Fruit fly (Drosophila melanogaster): ENCODE results near the gene Dip-B.

Gene Dip-B

DNA sequence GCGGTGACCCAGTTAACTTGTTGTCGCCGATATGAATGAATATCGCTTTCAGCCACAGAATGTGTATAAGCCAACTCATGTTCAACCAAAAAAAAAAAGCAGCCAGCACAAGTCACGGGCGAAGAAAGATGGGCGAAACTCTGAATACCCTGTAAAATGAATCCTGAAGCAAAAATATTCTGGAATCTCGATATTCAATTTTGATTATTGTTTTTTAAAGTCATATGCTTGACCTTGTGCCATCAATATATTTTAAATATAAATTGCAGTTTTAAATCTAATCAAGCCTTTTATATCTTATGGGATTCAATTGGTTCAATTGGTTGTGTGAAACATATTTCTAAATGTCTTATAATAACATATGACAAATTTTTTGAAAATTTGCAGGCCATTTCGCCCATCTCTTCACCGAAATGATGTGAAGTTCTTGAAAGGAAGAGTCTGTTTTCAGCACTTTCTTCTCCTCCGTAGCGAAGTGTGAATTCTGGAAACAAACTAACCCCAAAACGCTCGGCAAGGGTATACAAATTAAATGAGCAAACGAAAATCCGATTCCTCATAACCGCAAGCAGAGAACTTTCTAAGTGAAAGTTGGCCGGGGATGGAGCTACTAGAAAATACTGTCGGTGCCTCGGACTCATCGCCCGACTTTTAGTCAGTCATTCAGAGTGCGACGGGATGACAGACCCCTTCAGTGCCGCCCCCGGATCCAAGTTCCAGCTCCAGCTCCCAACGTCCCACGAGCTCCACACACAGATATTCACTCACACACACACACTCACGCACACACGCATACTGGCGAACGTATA, 33.7 kb downstream of the Dip-B start (continued):
- TF ChIP-seq chm (GFP tag; IDR thresholded peaks at IDR 0.05) (no peak), danr (GFP tag; IDR thresholded peaks at IDR 0.05) (no peak), CG7786 (GFP tag; optimal IDR thresholded peaks at IDR 0.05) (no peak), Spps (tag; optimal IDR thresholded peaks at IDR 0.05) (no peak), ash1 (GFP tag; optimal IDR thresholded peaks at IDR 0.05) (no peak), nmo (GFP tag; optimal IDR thresholded peaks at IDR 0.05) (peak; percentile 29), sens (GFP tag) (peak; percentile 64), CG6791 (GFP tag; IDR thresholded peaks at IDR 0.05; ENCODE audit: partially characterized antibody) (no peak), Ravus (GFP tag; IDR thresholded peaks at IDR 0.05) (no peak), CG7928 (GFP tag; optimal IDR thresholded peaks at IDR 0.05) (no peak), bab2 (GFP tag; optimal IDR thresholded peaks at IDR 0.05) (no peak), Dfd (GFP tag; optimal IDR thresholded peaks at IDR 0.05) (no peak), Xrp1 (GFP tag; IDR thresholded peaks at IDR 0.05) (peak; percentile 18; the same call in 1 of the 2 replicates), CG14441 (GFP tag; IDR thresholded peaks at IDR 0.05) (no peak), CG1792 (GFP tag; optimal IDR thresholded peaks at IDR 0.05) (no peak), CG6683 (GFP tag; optimal IDR thresholded peaks at IDR 0.05) (no peak), dati (GFP tag; IDR thresholded peaks at IDR 0.05) (no peak), CG2199 (GFP tag; IDR thresholded peaks at IDR 0.05) (no peak), eyg (GFP tag; optimal IDR thresholded peaks at IDR 0.05) (no peak), CG4854 (GFP tag; optimal IDR thresholded peaks at IDR 0.05) (no peak), CG17361 (GFP tag; IDR thresholded peaks at IDR 0.05) (peak; percentile 44; the same call in 1 of the 3 replicates), chinmo (GFP tag; IDR thresholded peaks at IDR 0.05; ENCODE audit: partially characterized antibody) (no peak), schlank (tag; optimal IDR thresholded peaks at IDR 0.05) (no peak), CG1603 (tag; optimal IDR thresholded peaks at IDR 0.05) (no peak), dan (GFP tag; IDR thresholded peaks at IDR 0.05) (no peak), unc-4 (GFP tag; IDR thresholded peaks at IDR 0.05; ENCODE audit: partially characterized antibody) (no peak), CG11398 (GFP tag; optimal IDR thresholded peaks at IDR 0.05) (no peak), h (optimal IDR thresholded peaks at IDR 0.05) (no peak), nau (GFP tag; optimal IDR thresholded peaks at IDR 0.05) (no peak), CG7987 (GFP tag; optimal IDR thresholded peaks at IDR 0.05) (no peak), Neu2 (GFP tag; optimal IDR thresholded peaks at IDR 0.05; ENCODE audit: borderline replicate concordance) (no peak), phol (tag; optimal IDR thresholded peaks at IDR 0.05) (peak; percentile 18), sr (GFP tag; IDR thresholded peaks at IDR 0.05) (0 out of 3 replicates have a peak, but pooled peaks have one; percentile 49), fu2 (GFP tag; optimal IDR thresholded peaks at IDR 0.05) (no peak), D19B (GFP tag; optimal IDR thresholded peaks at IDR 0.05) (peak; percentile 10), Lhr (GFP tag; optimal IDR thresholded peaks at IDR 0.05) (peak; percentile 13), Gug (GFP tag; IDR thresholded peaks at IDR 0.05) (no peak), Kr (GFP tag; optimal IDR thresholded peaks at IDR 0.05) (no peak), CG43689 (GFP tag; IDR thresholded peaks at IDR 0.05) (no peak), NK7.1 (GFP tag; optimal IDR thresholded peaks at IDR 0.05) (no peak), chif (GFP tag; optimal IDR thresholded peaks at IDR 0.05) (no peak), amos (GFP tag; IDR thresholded peaks at IDR 0.05; ENCODE audit: partially characterized antibody) (no peak), sqz (GFP tag; optimal IDR thresholded peaks at IDR 0.05) (no peak), CG17568 (GFP tag; optimal IDR thresholded peaks at IDR 0.05) (no peak), ab (GFP tag; optimal IDR thresholded peaks at IDR 0.05) (no peak), Trl (optimal IDR thresholded peaks at IDR 0.05) (no peak), Trl (GFP tag; optimal IDR thresholded peaks at IDR 0.05) (no peak), abd-A (tag; optimal IDR thresholded peaks at IDR 0.05) (no peak), oc (tag; optimal IDR thresholded peaks at IDR 0.05) (peak; percentile 16), dimm (GFP tag; IDR thresholded peaks at IDR 0.05) (no peak), CG7271 (tag; optimal IDR thresholded peaks at IDR 0.05) (no peak)

Data from whole organism, embryonic.